Worm (Caenorhabditis elegans): ENCODE measurements around the gene cyn-17.
A peak's percentile ranks its signal among the peaks of the same experiment; 100 is the strongest.

The cyn-17 gene

DNA sequence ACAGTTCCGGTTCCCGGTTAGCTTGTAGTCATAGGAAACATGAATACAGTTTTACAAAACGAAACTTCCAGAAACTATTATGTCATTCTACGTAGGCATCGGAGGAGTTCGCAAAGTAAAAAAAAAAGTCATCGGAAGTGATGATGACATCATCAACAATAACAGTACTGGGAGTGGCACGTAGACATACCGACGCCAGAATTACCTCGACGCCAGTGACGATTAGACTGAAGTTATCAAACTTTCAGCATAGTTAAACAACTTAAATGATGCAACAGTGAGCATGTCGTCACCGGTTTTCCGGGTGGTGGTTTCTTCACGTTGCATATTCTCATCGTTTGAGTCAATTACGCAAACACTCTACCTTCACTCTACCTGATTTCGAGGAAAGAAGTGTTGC, 20.9 kb downstream of the cyn-17 start:
- no peak for TF ChIP-seq nhr-237 (tag; optimal IDR thresholded peaks at IDR 0.05)
- no peak for TF ChIP-seq lin-39 (tag; optimal IDR thresholded peaks at IDR 0.05)
- TF ChIP-seq egl-27 (tag; optimal IDR thresholded peaks at IDR 0.05) = no peak
- TF ChIP-seq ztf-4 (tag; optimal IDR thresholded peaks at IDR 0.05) = no peak
- no peak for TF ChIP-seq nhr-28 (tag; optimal IDR thresholded peaks at IDR 0.05)

DNA sequence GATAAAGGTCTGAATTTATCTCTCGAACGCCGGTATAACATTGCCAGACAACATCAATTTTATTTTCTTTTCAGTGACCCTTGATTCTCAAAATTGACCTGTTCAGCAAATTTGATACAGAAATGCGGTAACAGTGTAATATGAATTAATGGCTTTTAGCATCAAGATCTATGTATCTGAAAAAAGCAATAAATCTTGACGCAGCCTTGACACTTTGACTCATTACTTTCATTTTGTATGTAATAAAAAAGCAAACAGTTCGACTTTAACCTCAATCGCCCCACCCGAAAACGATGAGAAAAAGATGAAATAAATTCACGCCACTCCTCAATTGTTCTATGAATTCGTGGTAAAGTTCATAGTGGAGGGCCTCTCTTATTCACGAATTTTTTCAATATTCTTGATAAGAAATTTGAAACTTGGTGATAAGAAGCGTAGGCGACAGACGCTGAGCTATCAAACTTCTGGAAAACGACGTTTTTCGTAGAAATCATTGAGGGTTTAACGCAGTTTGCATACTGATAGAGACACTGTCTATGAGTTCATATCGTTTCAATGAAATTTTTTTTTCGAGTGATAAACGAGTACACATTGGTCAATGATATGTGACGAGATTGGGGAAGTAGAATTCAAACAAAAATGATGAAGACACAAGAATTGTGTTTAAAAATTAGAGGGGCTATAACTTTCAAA, 22.1 kb downstream of the cyn-17 start:
- TF ChIP-seq elt-2 (tag; optimal IDR thresholded peaks at IDR 0.05) = peak; percentile 92
- no peak for TF ChIP-seq nhr-77 (tag; optimal IDR thresholded peaks at IDR 0.05)
- TF ChIP-seq R02D3.7 (tag; optimal IDR thresholded peaks at IDR 0.05) = no peak
- no peak for TF ChIP-seq sea-2 (GFP tag; optimal IDR thresholded peaks at IDR 0.05)
- no peak for TF ChIP-seq egl-27 (tag; optimal IDR thresholded peaks at IDR 0.05)
- TF ChIP-seq nhr-76 (tag; optimal IDR thresholded peaks at IDR 0.05) = no peak
- no peak for TF ChIP-seq mml-1 (tag; optimal IDR thresholded peaks at IDR 0.05)
- no peak for TF ChIP-seq nhr-43 (tag; optimal IDR thresholded peaks at IDR 0.05; ENCODE audit: poor library complexity, severe bottlenecking)
- TF ChIP-seq pqm-1 (tag; optimal IDR thresholded peaks at IDR 0.05) = peak; percentile 89
- no peak for TF ChIP-seq nfya-1 (tag; optimal IDR thresholded peaks at IDR 0.05; ENCODE audit: insufficient read depth)
- no peak for TF ChIP-seq ceh-16 (tag; optimal IDR thresholded peaks at IDR 0.05)
- peak; percentile 73 for TF ChIP-seq nhr-25 (tag; optimal IDR thresholded peaks at IDR 0.05)
- no peak for TF ChIP-seq fkh-10 (GFP tag; optimal IDR thresholded peaks at IDR 0.05)
- TF ChIP-seq zag-1 (tag; optimal IDR thresholded peaks at IDR 0.05) = no peak
- TF ChIP-seq lin-15B (tag; optimal IDR thresholded peaks at IDR 0.05) = no peak
- no peak for TF ChIP-seq hmg-11 (tag; optimal IDR thresholded peaks at IDR 0.05)
- no peak for TF ChIP-seq mdl-1 (tag; optimal IDR thresholded peaks at IDR 0.05)
- TF ChIP-seq ZK546.5 (tag; optimal IDR thresholded peaks at IDR 0.05) = no peak
- TF ChIP-seq pha-4 (tag; optimal IDR thresholded peaks at IDR 0.05) = no peak
- TF ChIP-seq nhr-23 (tag; optimal IDR thresholded peaks at IDR 0.05) = peak; percentile 67
- peak; percentile 28 for TF ChIP-seq ceh-28 (tag; optimal IDR thresholded peaks at IDR 0.05)
- no peak for TF ChIP-seq ceh-82 (tag; optimal IDR thresholded peaks at IDR 0.05)
- no peak for TF ChIP-seq unc-62 (GFP tag; optimal IDR thresholded peaks at IDR 0.05)

DNA sequence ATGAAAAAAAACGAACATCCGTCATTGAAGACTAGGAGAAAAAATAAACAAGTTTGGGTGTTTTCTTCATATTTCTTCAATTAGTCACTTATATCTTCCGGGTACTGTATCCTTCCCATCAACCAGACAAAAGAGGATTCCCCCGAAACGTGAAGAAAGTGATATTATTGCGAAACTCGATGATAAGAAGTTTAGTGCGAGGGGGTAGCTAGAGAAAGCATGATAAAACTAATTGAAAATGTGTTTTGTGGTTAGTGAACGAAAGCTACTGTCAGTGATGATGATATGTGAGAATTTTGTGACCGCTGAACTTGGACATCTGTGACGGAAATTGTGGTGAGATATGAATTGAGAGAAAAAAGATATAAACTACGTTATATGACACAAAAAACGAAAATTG, 23.5 kb downstream of the cyn-17 start:
- TF ChIP-seq unc-62 (GFP tag; optimal IDR thresholded peaks at IDR 0.05) (peak; percentile 52), mml-1 (tag; optimal IDR thresholded peaks at IDR 0.05) (no peak), nhr-43 (tag; optimal IDR thresholded peaks at IDR 0.05; ENCODE audit: poor library complexity, severe bottlenecking) (peak; percentile 88), ceh-28 (tag; optimal IDR thresholded peaks at IDR 0.05) (peak; percentile 59), aly-2 (tag; optimal IDR thresholded peaks at IDR 0.05) (no peak), jun-1 (tag; optimal IDR thresholded peaks at IDR 0.05) (no peak), ama-1 (optimal IDR thresholded peaks at IDR 0.05) (no peak), eor-1 (tag; optimal IDR thresholded peaks at IDR 0.05) (no peak), ztf-11 (tag; optimal IDR thresholded peaks at IDR 0.05) (no peak), elt-2 (tag; optimal IDR thresholded peaks at IDR 0.05) (peak; percentile 64), elt-1 (tag; optimal IDR thresholded peaks at IDR 0.05) (no peak), nhr-237 (tag; optimal IDR thresholded peaks at IDR 0.05) (no peak), nfya-1 (tag; optimal IDR thresholded peaks at IDR 0.05; ENCODE audit: insufficient read depth) (peak; percentile 35), lsy-12 (tag; optimal IDR thresholded peaks at IDR 0.05) (no peak), nhr-67 (tag; optimal IDR thresholded peaks at IDR 0.05) (no peak), fos-1 (tag; optimal IDR thresholded peaks at IDR 0.05) (peak; percentile 46), mdl-1 (tag; optimal IDR thresholded peaks at IDR 0.05) (no peak), snpc-4 (tag; optimal IDR thresholded peaks at IDR 0.05) (no peak), lin-39 (tag; optimal IDR thresholded peaks at IDR 0.05) (no peak), nhr-25 (tag; optimal IDR thresholded peaks at IDR 0.05) (peak; percentile 76), nhr-28 (tag; optimal IDR thresholded peaks at IDR 0.05) (no peak), egl-5 (tag; optimal IDR thresholded peaks at IDR 0.05) (no peak), sea-2 (GFP tag; optimal IDR thresholded peaks at IDR 0.05) (no peak), nhr-23 (tag; optimal IDR thresholded peaks at IDR 0.05) (peak; percentile 96), hmg-11 (tag; optimal IDR thresholded peaks at IDR 0.05) (no peak), nhr-11 (tag; optimal IDR thresholded peaks at IDR 0.05) (no peak), elt-3 (tag; optimal IDR thresholded peaks at IDR 0.05) (peak; percentile 64 to 95 (median 88)), nhr-76 (tag; optimal IDR thresholded peaks at IDR 0.05) (no peak), nhr-12 (tag; optimal IDR thresholded peaks at IDR 0.05) (no peak), ceh-9 (tag; optimal IDR thresholded peaks at IDR 0.05) (no peak), fkh-10 (GFP tag; optimal IDR thresholded peaks at IDR 0.05) (no peak), zag-1 (tag; optimal IDR thresholded peaks at IDR 0.05) (no peak), tbx-2 (tag; optimal IDR thresholded peaks at IDR 0.05) (no peak), unc-39 (tag; optimal IDR thresholded peaks at IDR 0.05) (no peak), pha-4 (tag; optimal IDR thresholded peaks at IDR 0.05) (no peak), ztf-4 (tag; optimal IDR thresholded peaks at IDR 0.05) (no peak), daf-12 (tag; optimal IDR thresholded peaks at IDR 0.05) (no peak), ceh-82 (tag; optimal IDR thresholded peaks at IDR 0.05) (no peak), fkh-2 (tag; optimal IDR thresholded peaks at IDR 0.05) (no peak), lin-15B (tag; optimal IDR thresholded peaks at IDR 0.05) (no peak), egl-27 (tag; optimal IDR thresholded peaks at IDR 0.05) (peak; percentile 61), skn-1 (tag; optimal IDR thresholded peaks at IDR 0.05) (no peak)
